Fruit fly (Drosophila melanogaster) whole organism, adult: ENCODE results near the gene Rubicon.

Experiments used
- CG7101 ChIP-seq: fragments of 200-800 bp; sonication (Bioruptor generic); optimal IDR thresholded peaks from 2 replicates; lab custom pipeline; 2018; ENCODE audit warnings: missing biosample characterization, mild to moderate bottlenecking, missing genetic modification characterization, moderate library complexity
- Clk ChIP-seq: fragments of 200-800 bp; sonication (Bioruptor generic); optimal IDR thresholded peaks from 2 replicates; lab custom pipeline; 2017; ENCODE audit warnings: missing biosample characterization, missing genetic modification characterization
- cic ChIP-seq: fragments of 200-800 bp; sonication (Bioruptor generic); optimal IDR thresholded peaks from 2 replicates; lab custom pipeline; 2017; ENCODE audit warnings: missing biosample characterization, mild to moderate bottlenecking, missing genetic modification characterization, moderate library complexity
- pad ChIP-seq: fragments of 200-800 bp; sonication (Bioruptor generic); optimal IDR thresholded peaks from 3 replicates; lab custom pipeline; 2017; ENCODE audit warnings: missing biosample characterization, missing genetic modification characterization, mild to moderate bottlenecking, moderate library complexity, missing genetic modification reagents

DNA sequence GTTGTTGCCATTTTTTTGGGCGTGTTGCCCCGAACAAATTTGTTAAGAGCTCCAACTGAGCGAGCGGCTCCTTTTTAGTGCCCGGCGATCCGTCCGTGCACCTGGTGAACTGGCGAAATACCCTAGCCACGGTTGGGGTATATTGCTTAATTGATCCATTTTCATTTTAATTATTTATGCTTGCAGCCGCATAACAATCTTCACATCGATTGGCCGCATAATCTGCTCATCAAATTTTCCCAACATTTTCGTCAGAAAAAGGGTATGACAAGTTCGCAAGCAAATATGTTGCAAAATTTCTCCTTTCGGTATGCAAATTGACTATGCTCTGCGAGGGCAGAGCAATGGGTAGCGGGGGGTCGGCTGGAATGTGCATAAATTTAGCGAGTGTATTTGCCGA is 9.2 kb upstream of the Rubicon start:
- TF ChIP-seq cic (GFP tag; lab: Kevin White, UChicago), result no peak
- no peak for TF ChIP-seq pad
- TF ChIP-seq Clk (GFP tag; lab: Kevin White, UChicago), result no peak
- TF ChIP-seq CG7101, result no peak
